Fruit fly (Drosophila melanogaster): ENCODE data around the gene CG34337.

The CG34337 gene

dm6 chrX:7416953-7417352, at the start of gene CG34337:
CG34337 (plus strand) TSS chrX:7417253.
- TF ChIP-seq dsx (GFP tag; optimal IDR thresholded peaks at IDR 0.05; ENCODE audit: poor library complexity, severe bottlenecking) (no peak), fd85E (GFP tag; optimal IDR thresholded peaks at IDR 0.05) (no peak), Eip75B (GFP tag; optimal IDR thresholded peaks at IDR 0.05) (no peak), CG9139 (GFP tag; optimal IDR thresholded peaks at IDR 0.05) (no peak), CG8119 (GFP tag; IDR thresholded peaks at IDR 0.05) (no peak), Ets96B (tag; optimal IDR thresholded peaks at IDR 0.05) (no peak), Hr4 (GFP tag; optimal IDR thresholded peaks at IDR 0.05) (no peak), Met (GFP tag; optimal IDR thresholded peaks at IDR 0.05) (no peak), achi (GFP tag; optimal IDR thresholded peaks at IDR 0.05) (no peak), pdm3 (GFP tag; optimal IDR thresholded peaks at IDR 0.05) (no peak), salr (GFP tag; optimal IDR thresholded peaks at IDR 0.05) (no peak), CG16779 (tag; optimal IDR thresholded peaks at IDR 0.05) (no peak), CG11762 (GFP tag; optimal IDR thresholded peaks at IDR 0.05; ENCODE audit: insufficient read depth) (no peak), net (GFP tag; optimal IDR thresholded peaks at IDR 0.05) (no peak), CG6854 (GFP tag; optimal IDR thresholded peaks at IDR 0.05) (no peak), CG34406 (GFP tag; optimal IDR thresholded peaks at IDR 0.05) (no peak), CG11294 (GFP tag; IDR thresholded peaks at IDR 0.05) (no peak), CG3032 (tag; optimal IDR thresholded peaks at IDR 0.05) (no peak)

- TF ChIP-seq CG3032 (tag; optimal IDR thresholded peaks at IDR 0.05) (no peak), Hr38 (GFP tag; optimal IDR thresholded peaks at IDR 0.05) (no peak), acj6 (GFP tag; optimal IDR thresholded peaks at IDR 0.05) (no peak), CG15336 (GFP tag; IDR thresholded peaks at IDR 0.05) (no peak), cyc (GFP tag; optimal IDR thresholded peaks at IDR 0.05) (no peak), OdsH (GFP tag; optimal IDR thresholded peaks at IDR 0.05) (no peak), CG6276 (GFP tag; optimal IDR thresholded peaks at IDR 0.05) (no peak), Sox15 (GFP tag; optimal IDR thresholded peaks at IDR 0.05) (no peak), Sox14 (GFP tag; optimal IDR thresholded peaks at IDR 0.05) (no peak), CG3919 (GFP tag; optimal IDR thresholded peaks at IDR 0.05) (no peak), Ets96B (tag; optimal IDR thresholded peaks at IDR 0.05) (no peak), Gug (GFP tag; IDR thresholded peaks at IDR 0.05) (no peak), CG8119 (GFP tag; IDR thresholded peaks at IDR 0.05) (no peak)
Measured at dm6 chrX:7368361-7368760, 48.7 kb upstream of the CG34337 start.

dm6 chrX:7372475-7372874, 44.6 kb upstream of the CG34337 start:
- no peak for TF ChIP-seq svp (GFP tag)
- no peak for TF ChIP-seq Lpt (GFP tag; optimal IDR thresholded peaks at IDR 0.05)
- no peak for TF ChIP-seq CG6163 (GFP tag; IDR thresholded peaks at IDR 0.05)
- TF ChIP-seq CG6276 (GFP tag; optimal IDR thresholded peaks at IDR 0.05), result no peak
- peak in 1 of 2 experiments; percentile 3 for TF ChIP-seq ss (GFP tag; optimal IDR thresholded peaks at IDR 0.05)
- no peak for TF ChIP-seq CG6808 (GFP tag; optimal IDR thresholded peaks at IDR 0.05)
- no peak for TF ChIP-seq Eip93F (GFP tag; optimal IDR thresholded peaks at IDR 0.05)
- TF ChIP-seq Sox14 (GFP tag; optimal IDR thresholded peaks at IDR 0.05), result no peak
- TF ChIP-seq CG8319 (GFP tag; optimal IDR thresholded peaks at IDR 0.05), result no peak
- TF ChIP-seq CG11762 (GFP tag; optimal IDR thresholded peaks at IDR 0.05; ENCODE audit: insufficient read depth), result no peak
- TF ChIP-seq dac (GFP tag; optimal IDR thresholded peaks at IDR 0.05), result no peak
- TF ChIP-seq CG31627 (GFP tag; optimal IDR thresholded peaks at IDR 0.05), result no peak
- no peak for TF ChIP-seq fd59A (GFP tag; optimal IDR thresholded peaks at IDR 0.05)
- no peak for TF ChIP-seq CG6792 (GFP tag; optimal IDR thresholded peaks at IDR 0.05)
- peak; percentile 23 for TF ChIP-seq CG10631 (GFP tag; optimal IDR thresholded peaks at IDR 0.05)
- no peak for TF ChIP-seq vri (GFP tag; optimal IDR thresholded peaks at IDR 0.05)
- TF ChIP-seq acj6 (GFP tag; optimal IDR thresholded peaks at IDR 0.05), result no peak
- no peak for TF ChIP-seq Hr38 (GFP tag; optimal IDR thresholded peaks at IDR 0.05)
- no peak for TF ChIP-seq Sox15 (GFP tag; optimal IDR thresholded peaks at IDR 0.05)
- TF ChIP-seq fd85E (GFP tag; optimal IDR thresholded peaks at IDR 0.05), result no peak
- no peak for TF ChIP-seq CG7368 (GFP tag; optimal IDR thresholded peaks at IDR 0.05)
- TF ChIP-seq CG34406 (GFP tag; optimal IDR thresholded peaks at IDR 0.05), result no peak
- TF ChIP-seq Smox (GFP tag; optimal IDR thresholded peaks at IDR 0.05), result peak; percentile 4
- TF ChIP-seq Hr4 (GFP tag; optimal IDR thresholded peaks at IDR 0.05), result no peak
- no peak for TF ChIP-seq Met (GFP tag; optimal IDR thresholded peaks at IDR 0.05)
- TF ChIP-seq net (GFP tag; optimal IDR thresholded peaks at IDR 0.05), result no peak
- TF ChIP-seq Eip75B (GFP tag; optimal IDR thresholded peaks at IDR 0.05), result no peak
- no peak for TF ChIP-seq CG11294 (GFP tag; IDR thresholded peaks at IDR 0.05)
- TF ChIP-seq CG9139 (GFP tag; optimal IDR thresholded peaks at IDR 0.05), result no peak
- no peak for TF ChIP-seq Gug (GFP tag; IDR thresholded peaks at IDR 0.05)
- no peak for TF ChIP-seq fkh (GFP tag; optimal IDR thresholded peaks at IDR 0.05)
- peak; percentile 23 for TF ChIP-seq Ets96B (tag; optimal IDR thresholded peaks at IDR 0.05)
- no peak for TF ChIP-seq Blimp-1 (GFP tag; optimal IDR thresholded peaks at IDR 0.05)
- TF ChIP-seq CG32006 (GFP tag; optimal IDR thresholded peaks at IDR 0.05), result no peak
- TF ChIP-seq Ets21C (GFP tag; optimal IDR thresholded peaks at IDR 0.05), result no peak
